Worm (Caenorhabditis elegans) whole organism, late embryonic: ENCODE results near the gene ncl-1.

ENCODE experiments used
- F13H6.1 ChIP-seq: sonication (generic microtip); optimal IDR thresholded peaks from 2 replicates; lab custom pipeline; 2016; ENCODE audit warnings: missing genetic modification characterization, missing compliant biosample characterization
- K09A11.1 ChIP-seq: sonication (generic microtip); optimal IDR thresholded peaks from 2 replicates; lab custom pipeline; 2017; ENCODE audit warnings: antibody characterized with exemption, mild to moderate bottlenecking, missing genetic modification characterization, missing compliant biosample characterization; ENCODE audit not compliant: insufficient read depth
- T23F11.4 ChIP-seq: fragments of 200-800 bp; sonication (Bioruptor generic); optimal IDR thresholded peaks from 2 replicates; lab custom pipeline; 2018; ENCODE audit warnings: mild to moderate bottlenecking, missing genetic modification characterization, missing compliant biosample characterization
- ceh-14 ChIP-seq: sonication (generic microtip); optimal IDR thresholded peaks from 2 replicates; lab custom pipeline; 2016; ENCODE audit warnings: missing genotype, missing genetic modification characterization, missing compliant biosample characterization
- ceh-18 ChIP-seq: sonication (generic microtip); optimal IDR thresholded peaks from 2 replicates; lab custom pipeline; 2016; ENCODE audit warnings: missing genetic modification characterization, missing compliant biosample characterization
- ceh-19 ChIP-seq: fragments of 200-800 bp; sonication (Bioruptor generic); optimal IDR thresholded peaks from 2 replicates; lab custom pipeline; 2018; ENCODE audit warnings: mild to moderate bottlenecking, missing genetic modification characterization, missing compliant biosample characterization
- ceh-2 ChIP-seq: sonication (generic microtip); optimal IDR thresholded peaks from 2 replicates; lab custom pipeline; 2016; ENCODE audit warnings: missing genotype, missing genetic modification characterization, missing compliant biosample characterization
- ceh-31 ChIP-seq: sonication (generic microtip); optimal IDR thresholded peaks from 2 replicates; lab custom pipeline; 2016; ENCODE audit warnings: missing genetic modification characterization, missing compliant biosample characterization
- ceh-34 ChIP-seq: sonication (generic microtip); optimal IDR thresholded peaks from 2 replicates; lab custom pipeline; 2016; ENCODE audit warnings: mild to moderate bottlenecking, missing genetic modification characterization, missing compliant biosample characterization
- ceh-48 ChIP-seq: sonication (generic microtip); optimal IDR thresholded peaks from 2 replicates; lab custom pipeline; 2016; ENCODE audit warnings: missing genetic modification characterization, inconsistent platforms, missing compliant biosample characterization
- dve-1 ChIP-seq: sonication (generic microtip); optimal IDR thresholded peaks from 2 replicates; lab custom pipeline; 2017; ENCODE audit warnings: antibody characterized with exemption, mild to moderate bottlenecking, missing genetic modification characterization, missing compliant biosample characterization
- elt-4 ChIP-seq: sonication (generic microtip); optimal IDR thresholded peaks from 2 replicates; lab custom pipeline; 2016; ENCODE audit warnings: missing genetic modification characterization, missing compliant biosample characterization
- ets-4 ChIP-seq: sonication (generic microtip); optimal IDR thresholded peaks from 2 replicates; lab custom pipeline; 2016; ENCODE audit warnings: missing genetic modification characterization, missing compliant biosample characterization
- fkh-10 ChIP-seq: fragments of 150-350 bp; optimal IDR thresholded peaks from 2 replicates; lab custom pipeline; 2014; ENCODE audit warnings: missing biosample characterization, missing genetic modification reagents, missing genetic modification characterization
- hlh-13 ChIP-seq: fragments of 200-800 bp; sonication (Bioruptor generic); optimal IDR thresholded peaks from 2 replicates; lab custom pipeline; 2018; ENCODE audit warnings: mild to moderate bottlenecking, missing genetic modification characterization, missing compliant biosample characterization
- hlh-30 ChIP-seq: sonication (generic microtip); optimal IDR thresholded peaks from 2 replicates; lab custom pipeline; 2017; ENCODE audit warnings: antibody characterized with exemption, missing genetic modification characterization, missing compliant biosample characterization; ENCODE audit not compliant: insufficient read depth
- hlh-6 ChIP-seq: sonication (generic microtip); optimal IDR thresholded peaks from 2 replicates; lab custom pipeline; 2016; ENCODE audit warnings: missing genotype, missing genetic modification characterization, missing compliant biosample characterization
- lim-6 ChIP-seq: sonication (generic microtip); optimal IDR thresholded peaks from 2 replicates; lab custom pipeline; 2016; ENCODE audit warnings: missing genetic modification characterization, missing compliant biosample characterization
- madf-2 ChIP-seq: sonication (generic microtip); optimal IDR thresholded peaks from 2 replicates; lab custom pipeline; 2017; ENCODE audit warnings: missing genetic modification characterization, missing compliant biosample characterization
- mec-3 ChIP-seq: sonication (generic microtip); optimal IDR thresholded peaks from 2 replicates; lab custom pipeline; 2016; ENCODE audit warnings: borderline replicate concordance, missing genetic modification characterization, missing compliant biosample characterization
- nfya-1 ChIP-seq: sonication (generic microtip); optimal IDR thresholded peaks from 2 replicates; lab custom pipeline; 2017; ENCODE audit warnings: missing genetic modification characterization, mild to moderate bottlenecking, missing compliant biosample characterization, antibody characterized with exemption, moderate library complexity
- nhr-11 ChIP-seq: fragments of 150-350 bp; optimal IDR thresholded peaks from 2 replicates; lab custom pipeline; 2014; ENCODE audit warnings: missing biosample characterization, missing genetic modification characterization
- npax-4 ChIP-seq: sonication (generic microtip); optimal IDR thresholded peaks from 2 replicates; lab custom pipeline; 2016; ENCODE audit warnings: missing genetic modification characterization, missing compliant biosample characterization
- odd-2 ChIP-seq: sonication (generic microtip); optimal IDR thresholded peaks from 2 replicates; lab custom pipeline; 2017; ENCODE audit warnings: antibody characterized with exemption, mild to moderate bottlenecking, missing genetic modification characterization, missing compliant biosample characterization
- pag-3 ChIP-seq: sonication (generic microtip); optimal IDR thresholded peaks from 2 replicates; lab custom pipeline; 2016; ENCODE audit warnings: missing compliant biosample characterization, missing genetic modification characterization, borderline replicate concordance
- pha-4 ChIP-seq: fragments of 150-350 bp; optimal IDR thresholded peaks from 2 replicates; lab custom pipeline; 2018; ENCODE audit warnings: missing biosample characterization, missing genetic modification reagents, missing genetic modification characterization
- pros-1 ChIP-seq: fragments of 150-350 bp; optimal IDR thresholded peaks from 2 replicates; lab custom pipeline; 2014; ENCODE audit warnings: missing biosample characterization, missing genetic modification reagents, missing genetic modification characterization
- ref-2 ChIP-seq: sonication (generic microtip); optimal IDR thresholded peaks from 2 replicates; lab custom pipeline; 2016; ENCODE audit warnings: missing genetic modification characterization, missing compliant biosample characterization
- rnt-1 ChIP-seq: sonication (generic microtip); optimal IDR thresholded peaks from 2 replicates; lab custom pipeline; 2016; ENCODE audit warnings: missing genetic modification characterization, missing compliant biosample characterization
- sdc-2 ChIP-seq: sonication (generic microtip); optimal IDR thresholded peaks from 2 replicates; lab custom pipeline; 2016; ENCODE audit warnings: missing genotype, missing genetic modification characterization, missing compliant biosample characterization
- syd-9 ChIP-seq: sonication (generic microtip); optimal IDR thresholded peaks from 2 replicates; lab custom pipeline; 2016; ENCODE audit warnings: mild to moderate bottlenecking, missing genetic modification characterization, moderate library complexity, missing compliant biosample characterization
- tbx-2 ChIP-seq: sonication (generic microtip); optimal IDR thresholded peaks from 2 replicates; lab custom pipeline; 2016; ENCODE audit warnings: missing genetic modification characterization, missing compliant biosample characterization
- ttx-3 ChIP-seq: sonication (generic microtip); optimal IDR thresholded peaks from 2 replicates; lab custom pipeline; 2016; ENCODE audit warnings: missing genetic modification reagents, missing genetic modification characterization, missing compliant biosample characterization
- unc-42 ChIP-seq: sonication (generic microtip); optimal IDR thresholded peaks from 2 replicates; lab custom pipeline; 2016; ENCODE audit warnings: missing genotype, missing genetic modification characterization, missing compliant biosample characterization
- unc-55 ChIP-seq: sonication (generic microtip); optimal IDR thresholded peaks from 2 replicates; lab custom pipeline; 2017; ENCODE audit warnings: missing biosample characterization, missing genetic modification reagents, missing genetic modification characterization
- ztf-16 ChIP-seq: sonication (generic microtip); optimal IDR thresholded peaks from 2 replicates; lab custom pipeline; 2017; ENCODE audit warnings: missing genetic modification characterization, missing compliant biosample characterization

The ncl-1 gene

DNA sequence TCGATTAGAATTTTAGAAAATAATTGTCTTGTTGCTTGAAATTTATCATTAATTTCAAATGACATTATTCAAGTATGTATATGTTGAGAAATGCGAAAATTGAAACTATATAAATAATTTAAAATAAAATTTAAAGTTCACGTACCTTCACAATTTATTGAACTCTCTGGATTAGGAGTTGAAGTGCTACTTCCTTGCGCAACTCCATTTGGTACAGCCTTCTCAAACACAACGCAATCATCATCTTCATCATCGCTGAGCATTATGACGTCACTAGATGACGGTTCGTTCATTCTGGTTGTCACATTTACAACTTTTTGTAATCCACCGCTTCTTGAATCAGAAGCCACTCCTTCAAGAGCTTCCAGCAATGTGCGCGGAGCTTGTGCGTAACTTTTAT is 16.1 kb upstream of the ncl-1 start (continued):
- no peak for TF ChIP-seq hlh-6 (tag; lab: Kevin White, UChicago)

DNA sequence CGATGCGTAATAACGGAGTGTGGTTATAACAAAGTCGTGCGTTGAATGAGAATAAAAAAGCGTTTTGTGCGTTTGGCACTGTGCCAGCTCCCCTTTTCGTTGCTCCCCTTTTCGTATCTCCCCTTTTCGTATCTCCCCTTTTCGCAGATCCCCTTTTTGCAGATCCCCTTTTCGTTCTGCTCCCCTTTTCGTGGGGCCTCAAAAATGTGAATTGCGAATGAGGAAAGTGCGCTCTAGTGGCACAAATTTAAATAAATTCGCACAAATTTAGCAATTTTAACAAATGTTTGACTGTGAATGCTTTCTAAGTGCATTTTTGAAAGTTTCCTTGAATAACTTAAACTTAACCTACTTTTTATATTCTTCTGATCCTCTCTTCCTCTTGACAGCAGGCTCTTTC is 10.7 kb upstream of the ncl-1 start:
- TF ChIP-seq tbx-2 (tag; lab: Kevin White, UChicago) (peak; percentile 12), ceh-14 (tag; lab: Kevin White, UChicago) (peak; percentile 42), ceh-31 (tag; lab: Kevin White, UChicago) (peak; percentile 60), unc-42 (tag; lab: Kevin White, UChicago) (peak; percentile 34)

- TF ChIP-seq ceh-34 (tag; lab: Kevin White, UChicago) = no peak
- TF ChIP-seq ceh-19 = no peak
- no peak for TF ChIP-seq T23F11.4 (GFP tag; lab: Kevin White, UChicago)
- no peak for TF ChIP-seq pros-1 (tag; lab: Kevin White, UChicago)
- TF ChIP-seq rnt-1 (tag; lab: Kevin White, UChicago) = no peak
- TF ChIP-seq npax-4 (tag; lab: Kevin White, UChicago) = no peak
- no peak for TF ChIP-seq sdc-2
- no peak for TF ChIP-seq odd-2 (tag; lab: Kevin White, UChicago)
- no peak for TF ChIP-seq lim-6 (tag; lab: Kevin White, UChicago)
- no peak for TF ChIP-seq nhr-11
- TF ChIP-seq madf-2 = no peak
- no peak for TF ChIP-seq F13H6.1 (tag; lab: Kevin White, UChicago)
- no peak for TF ChIP-seq unc-55 (GFP tag; lab: Kevin White, UChicago)
- TF ChIP-seq hlh-13 (GFP tag; lab: Kevin White, UChicago) = no peak
- TF ChIP-seq syd-9 (tag; lab: Kevin White, UChicago) = no peak
- no peak for TF ChIP-seq elt-4
- no peak for TF ChIP-seq ceh-31 (tag; lab: Kevin White, UChicago)
- no peak for TF ChIP-seq mec-3
Observed at ce11 chrIII:7709391-7709790, 10.1 kb upstream of the ncl-1 start, which contains the start of gene lin-13. lin-13 (minus strand) TSS chrIII:7709491.

DNA sequence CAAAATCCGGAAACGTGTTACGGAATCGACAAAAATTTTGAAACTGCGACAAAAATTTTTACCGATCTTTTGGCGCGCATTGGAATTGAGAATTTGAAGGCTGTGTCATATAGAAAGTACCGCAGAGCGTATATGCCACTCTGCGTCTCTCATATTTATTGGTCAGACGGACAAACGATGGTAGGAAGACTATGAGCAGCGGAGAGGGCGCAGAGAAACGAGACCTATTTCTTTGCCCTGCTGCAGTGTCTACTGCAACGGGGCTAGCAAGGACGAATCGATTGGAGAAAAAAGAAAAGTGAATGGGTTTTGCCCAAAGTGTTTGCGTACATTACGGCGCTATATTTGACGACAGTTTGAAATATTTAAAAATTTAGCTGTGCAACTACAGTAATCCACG is 9.5 kb upstream of the ncl-1 start:
- TF ChIP-seq ttx-3 (tag; lab: Kevin White, UChicago) (no peak), fkh-10 (GFP tag; lab: Kevin White, UChicago) (no peak), pros-1 (tag; lab: Kevin White, UChicago) (peak; percentile 43), ceh-34 (tag; lab: Kevin White, UChicago) (peak; percentile 13), ceh-18 (tag; lab: Kevin White, UChicago) (peak; percentile 28), F13H6.1 (tag; lab: Kevin White, UChicago) (peak; percentile 36), pha-4 (no peak), nfya-1 (tag; lab: Kevin White, UChicago) (peak; percentile 83), npax-4 (tag; lab: Kevin White, UChicago) (no peak), madf-2 (peak; percentile 14), ceh-48 (peak; percentile 71), tbx-2 (tag; lab: Kevin White, UChicago) (peak; percentile 59), unc-42 (tag; lab: Kevin White, UChicago) (peak; percentile 32), ets-4 (tag; lab: Kevin White, UChicago) (peak; percentile 7), ceh-2 (tag; lab: Kevin White, UChicago) (no peak), dve-1 (tag; lab: Kevin White, UChicago) (peak; percentile 55), hlh-13 (GFP tag; lab: Kevin White, UChicago) (no peak), ceh-31 (tag; lab: Kevin White, UChicago) (peak; percentile 81), hlh-30 (tag; lab: Kevin White, UChicago) (peak; percentile 37), ztf-16 (tag; lab: Kevin White, UChicago) (no peak), unc-55 (GFP tag; lab: Kevin White, UChicago) (peak; percentile 61), K09A11.1 (tag; lab: Kevin White, UChicago) (no peak), pag-3 (tag; lab: Kevin White, UChicago) (no peak), ref-2 (tag; lab: Kevin White, UChicago) (peak; percentile 44)
- TF ChIP-seq, all 69 proteins: peak for 15
